Worm (Caenorhabditis elegans): ENCODE results near the gene lips-9.

- TF ChIP-seq flt-1 (GFP tag; IDR thresholded peaks at IDR 0.05) (no peak), aly-1 (tag; optimal IDR thresholded peaks at IDR 0.05) (no peak), ama-1 (optimal IDR thresholded peaks at IDR 0.05) (no peak), tbx-11 (GFP tag; IDR thresholded peaks at IDR 0.05) (no peak), sea-1 (GFP tag; conservative IDR thresholded peaks at IDR 0.05) (no peak), tbx-37 (GFP tag; conservative IDR thresholded peaks at IDR 0.05) (no peak), tra-4 (tag; optimal IDR thresholded peaks at IDR 0.05) (no peak), hnd-1 (tag; optimal IDR thresholded peaks at IDR 0.05) (no peak), F13C5.2 (tag; optimal IDR thresholded peaks at IDR 0.05) (no peak), pes-1 (GFP tag; IDR thresholded peaks at IDR 0.05) (no peak), hmg-4 (GFP tag; optimal IDR thresholded peaks at IDR 0.05) (no peak), hmbx-1 (tag; optimal IDR thresholded peaks at IDR 0.05) (no peak), ceh-13 (GFP tag; optimal IDR thresholded peaks at IDR 0.05) (no peak)
These were observed 42.8 kb downstream of the lips-9 start for ce11 chrII:12892407-12892806.
